Worm (Caenorhabditis elegans) whole organism, mixed stage, embryonic: ENCODE measurements around the gene sri-30.

Source experiments
- M03D4.4 ChIP-seq: sonication (generic microtip); optimal IDR thresholded peaks from 2 replicates; lab custom pipeline; 2017; ENCODE audit warnings: mild to moderate bottlenecking, missing genetic modification characterization, missing compliant biosample characterization
- bed-3 ChIP-seq: fragments of 200-800 bp; sonication (Bioruptor generic); optimal IDR thresholded peaks from 3 replicates; lab custom pipeline; 2018; ENCODE audit warnings: mild to moderate bottlenecking, missing genetic modification characterization, moderate library complexity, missing compliant biosample characterization
- blmp-1 ChIP-seq: fragments of 150-350 bp; optimal IDR thresholded peaks from 2 replicates; lab custom pipeline; 2014; ENCODE audit warnings: missing biosample characterization, missing genetic modification characterization
- ceh-43 ChIP-seq: fragments of 200-800 bp; sonication (Bioruptor generic); optimal IDR thresholded peaks from 2 replicates; lab custom pipeline; 2018; ENCODE audit warnings: mild to moderate bottlenecking, missing genetic modification characterization, moderate library complexity, missing compliant biosample characterization
- ceh-83 ChIP-seq: fragments of 200-800 bp; sonication (Bioruptor generic); optimal IDR thresholded peaks from 2 replicates; lab custom pipeline; 2018; ENCODE audit warnings: mild to moderate bottlenecking, missing genetic modification characterization, missing compliant biosample characterization
- ces-1 ChIP-seq: fragments of 150-350 bp; optimal IDR thresholded peaks from 2 replicates; lab custom pipeline; 2014; ENCODE audit warnings: missing biosample characterization, missing genetic modification reagents, missing genetic modification characterization
- cnd-1 ChIP-seq: fragments of 200-800 bp; sonication (Bioruptor generic); optimal IDR thresholded peaks from 2 replicates; lab custom pipeline; 2018; ENCODE audit warnings: mild to moderate bottlenecking, missing genetic modification characterization, missing compliant biosample characterization
- elt-1 ChIP-seq: sonication (generic microtip); optimal IDR thresholded peaks from 2 replicates; lab custom pipeline; 2017; ENCODE audit warnings: missing genetic modification characterization, mild to moderate bottlenecking, missing compliant biosample characterization, antibody characterized with exemption, moderate library complexity, borderline replicate concordance; ENCODE audit not compliant: insufficient read depth
- elt-3 ChIP-seq: fragments of 150-350 bp; optimal IDR thresholded peaks from 2 replicates; lab custom pipeline; 2014; ENCODE audit warnings: missing biosample characterization, missing genetic modification characterization
- flh-1 ChIP-seq: fragments of 200-800 bp; sonication (Bioruptor generic); optimal IDR thresholded peaks from 2 replicates; lab custom pipeline; 2018; ENCODE audit warnings: mild to moderate bottlenecking, missing genetic modification characterization, moderate library complexity, missing compliant biosample characterization
- ham-2 ChIP-seq: fragments of 200-800 bp; sonication (Bioruptor generic); optimal IDR thresholded peaks from 2 replicates; lab custom pipeline; 2018; ENCODE audit warnings: mild to moderate bottlenecking, missing genetic modification characterization, missing compliant biosample characterization
- hlh-1 ChIP-seq: fragments of 150-350 bp; optimal IDR thresholded peaks from 2 replicates; lab custom pipeline; 2014; ENCODE audit warnings: missing biosample characterization, missing genetic modification reagents, missing genetic modification characterization
- lin-13 ChIP-seq: fragments of 150-350 bp; optimal IDR thresholded peaks from 2 replicates; lab custom pipeline; 2014; ENCODE audit warnings: missing biosample characterization, missing genetic modification characterization
- lin-32 ChIP-seq: fragments of 200-800 bp; sonication (Bioruptor generic); optimal IDR thresholded peaks from 2 replicates; lab custom pipeline; 2018; ENCODE audit warnings: mild to moderate bottlenecking, missing genetic modification characterization, missing compliant biosample characterization
- lsy-2 ChIP-seq: fragments of 150-350 bp; optimal IDR thresholded peaks from 2 replicates; lab custom pipeline; 2014; ENCODE audit warnings: missing biosample characterization, missing genetic modification characterization
- mab-5 ChIP-seq: fragments of 150-350 bp; optimal IDR thresholded peaks from 2 replicates; lab custom pipeline; 2014; ENCODE audit warnings: missing biosample characterization, missing genetic modification characterization
- mep-1 ChIP-seq: fragments of 150-350 bp; optimal IDR thresholded peaks from 2 replicates; lab custom pipeline; 2017; ENCODE audit warnings: missing biosample characterization, missing genetic modification reagents, missing genetic modification characterization, inconsistent platforms
- mls-2 ChIP-seq: sonication (generic microtip); optimal IDR thresholded peaks from 2 replicates; lab custom pipeline; 2016; ENCODE audit warnings: mild to moderate bottlenecking, missing genetic modification characterization, moderate library complexity, missing compliant biosample characterization
- nhr-12 ChIP-seq: fragments of 150-350 bp; optimal IDR thresholded peaks from 2 replicates; lab custom pipeline; 2014; ENCODE audit warnings: missing biosample characterization, missing genetic modification characterization
- nhr-2 ChIP-seq: fragments of 150-350 bp; optimal IDR thresholded peaks from 2 replicates; lab custom pipeline; 2014; ENCODE audit warnings: missing biosample characterization, missing genetic modification characterization
- nhr-28 ChIP-seq: fragments of 150-350 bp; optimal IDR thresholded peaks from 2 replicates; lab custom pipeline; 2014; ENCODE audit warnings: missing biosample characterization, missing genetic modification characterization
- nhr-76 ChIP-seq: sonication (generic microtip); optimal IDR thresholded peaks from 2 replicates; lab custom pipeline; 2017; ENCODE audit warnings: missing biosample characterization, missing genetic modification characterization
- pha-4 ChIP-seq: fragments of 150-350 bp; optimal IDR thresholded peaks from 2 replicates; lab custom pipeline; 2018; ENCODE audit warnings: missing biosample characterization, missing genetic modification reagents, missing genetic modification characterization
- sem-2 ChIP-seq: fragments of 200-800 bp; sonication (Bioruptor generic); optimal IDR thresholded peaks from 2 replicates; lab custom pipeline; 2018; ENCODE audit warnings: mild to moderate bottlenecking, missing genetic modification characterization, missing compliant biosample characterization
- snpc-4 ChIP-seq: fragments of 150-350 bp; optimal IDR thresholded peaks from 2 replicates; lab custom pipeline; 2014; ENCODE audit warnings: missing biosample characterization, missing genetic modification characterization
- sptf-1 ChIP-seq: sonication (generic microtip); optimal IDR thresholded peaks from 2 replicates; lab custom pipeline; 2017; ENCODE audit warnings: mild to moderate bottlenecking, missing genetic modification characterization, moderate library complexity, missing compliant biosample characterization
- tbx-8 ChIP-seq: fragments of 200-800 bp; sonication (Bioruptor generic); optimal IDR thresholded peaks from 2 replicates; lab custom pipeline; 2018; ENCODE audit warnings: mild to moderate bottlenecking, missing genetic modification characterization, moderate library complexity, missing compliant biosample characterization
- unc-120 ChIP-seq: sonication (generic microtip); optimal IDR thresholded peaks from 2 replicates; lab custom pipeline; 2017; ENCODE audit warnings: missing genetic modification characterization, missing compliant biosample characterization; ENCODE audit not compliant: poor library complexity, severe bottlenecking
- unc-62 ChIP-seq: fragments of 150-350 bp; optimal IDR thresholded peaks from 2 replicates; lab custom pipeline; 2014; ENCODE audit warnings: missing biosample characterization, missing genetic modification reagents, missing genetic modification characterization
- zip-8 ChIP-seq: fragments of 150-350 bp; optimal IDR thresholded peaks from 2 replicates; lab custom pipeline; 2014; ENCODE audit warnings: missing biosample characterization, missing genetic modification characterization
- ztf-11 ChIP-seq: fragments of 150-350 bp; optimal IDR thresholded peaks from 2 replicates; lab custom pipeline; 2014; ENCODE audit warnings: missing biosample characterization, missing genetic modification characterization

Gene sri-30

ce11 chrII:3078496-3078895 lies 32.5 kb downstream of the sri-30 start, which contains the start of gene copb-1:
copb-1 (plus strand) TSS chrII:3078796.
- TF ChIP-seq nhr-12 (tag; lab: Kevin White, UChicago) = no peak
- no peak for TF ChIP-seq ztf-11
- no peak for TF ChIP-seq ceh-43
- TF ChIP-seq sem-2 = no peak
- no peak for TF ChIP-seq zip-8 (tag; lab: Kevin White, UChicago)

DNA sequence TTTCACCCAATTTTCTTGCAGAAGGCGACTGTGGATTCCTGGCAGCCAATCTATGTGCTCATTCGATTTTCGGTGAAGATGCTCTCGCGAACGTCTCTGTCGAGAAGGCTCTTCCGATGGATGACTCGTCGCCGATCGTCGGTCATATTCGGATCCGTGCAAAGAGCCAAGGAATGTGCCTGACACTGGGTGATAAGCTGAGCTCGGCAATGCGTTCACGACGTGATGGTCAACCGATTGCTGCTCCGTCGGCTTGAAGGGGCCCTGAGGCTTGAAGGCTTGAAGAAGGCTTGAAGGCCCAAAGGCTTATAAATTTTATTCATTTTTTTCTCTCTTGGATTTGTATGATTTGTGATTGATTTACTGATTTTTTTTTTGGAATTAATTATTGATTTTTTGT lies 41.2 kb downstream of the sri-30 start:
- no peak for TF ChIP-seq blmp-1
- no peak for TF ChIP-seq nhr-28 (tag; lab: Kevin White, UChicago)
- TF ChIP-seq mls-2 (tag; lab: Kevin White, UChicago) = no peak
- no peak for TF ChIP-seq cnd-1 (tag; lab: Kevin White, UChicago)
- no peak for TF ChIP-seq hlh-1 (tag; lab: Kevin White, UChicago)
- no peak for TF ChIP-seq bed-3
- no peak for TF ChIP-seq pha-4 (tag; lab: Kevin White, UChicago)
- TF ChIP-seq flh-1 (GFP tag; lab: Kevin White, UChicago) = no peak
- TF ChIP-seq, all 35 proteins: peak for 0

- no peak for TF ChIP-seq tbx-8 (GFP tag; lab: Kevin White, UChicago)
- no peak for TF ChIP-seq lin-32 (GFP tag; lab: Kevin White, UChicago)
- TF ChIP-seq elt-3 (tag; lab: Kevin White, UChicago) = no peak
- no peak for TF ChIP-seq ceh-43
- TF ChIP-seq nhr-2 = no peak
- TF ChIP-seq cnd-1 (tag; lab: Kevin White, UChicago) = no peak
- no peak for TF ChIP-seq mab-5 (tag; lab: Kevin White, UChicago)
Observed at ce11 chrII:3091268-3091667, 45.3 kb downstream of the sri-30 start, which contains the start of gene srg-21. srg-21 (minus strand) TSS chrII:3091368.

DNA sequence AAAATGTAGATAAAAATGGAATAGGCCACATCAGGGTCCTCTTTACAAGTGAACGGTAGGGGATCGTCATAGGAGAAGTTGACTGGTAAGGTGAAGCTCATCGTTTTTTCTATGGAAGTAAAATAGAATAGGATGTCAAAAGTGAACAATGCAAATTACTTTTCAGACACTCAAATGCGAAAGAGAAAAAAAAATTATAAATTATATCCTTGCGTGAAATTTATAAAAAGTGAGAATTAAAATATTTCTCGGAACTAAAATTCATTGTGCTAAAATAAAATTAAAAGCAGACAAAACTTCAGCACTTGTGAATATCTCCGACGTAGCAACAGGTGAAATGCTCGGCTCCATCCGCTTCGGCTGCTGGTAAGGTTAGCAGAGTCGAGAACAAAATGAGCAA lies 47.4 kb downstream of the sri-30 start, which contains the start of gene srg-22:
Gene srg-22, minus strand, starts transcription at position 101 of the 400 bp plus-strand sequence.
- TF ChIP-seq ceh-43 (no peak), snpc-4 (tag; lab: Kevin White, UChicago) (no peak), unc-120 (tag; lab: Kevin White, UChicago) (no peak), nhr-28 (tag; lab: Kevin White, UChicago) (no peak), zip-8 (tag; lab: Kevin White, UChicago) (no peak), M03D4.4 (tag; lab: Kevin White, UChicago) (no peak), ztf-11 (no peak), sptf-1 (tag; lab: Kevin White, UChicago) (no peak), sem-2 (no peak), lin-13 (tag; lab: Kevin White, UChicago) (no peak), tbx-8 (GFP tag; lab: Kevin White, UChicago) (no peak), ces-1 (GFP tag; lab: Kevin White, UChicago) (no peak), nhr-76 (tag; lab: Kevin White, UChicago) (no peak), hlh-1 (tag; lab: Kevin White, UChicago) (no peak), bed-3 (no peak), flh-1 (GFP tag; lab: Kevin White, UChicago) (no peak)

DNA sequence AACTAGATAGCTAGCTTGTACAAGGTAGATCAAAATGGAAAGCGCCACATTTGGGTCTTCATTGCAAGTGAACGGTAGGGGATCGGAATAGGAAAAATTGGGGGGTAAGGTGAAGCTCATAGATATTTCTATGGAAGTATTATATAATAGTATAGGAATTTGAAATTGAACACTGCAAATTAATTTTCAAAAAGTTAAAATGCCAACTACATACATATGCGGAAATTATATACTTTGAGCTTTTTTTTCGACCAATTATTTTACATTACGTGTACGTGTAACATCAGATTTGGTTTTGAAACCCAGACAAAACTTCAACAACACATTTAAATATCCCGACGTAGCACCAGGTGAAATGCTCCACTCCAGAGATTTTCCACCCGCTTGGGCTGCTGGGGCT lies 50.1 kb downstream of the sri-30 start, which contains the start of gene srg-23:
Gene srg-23, minus strand, starts transcription at position 101 of the 400 bp plus-strand sequence.
- TF ChIP-seq nhr-76 (tag; lab: Kevin White, UChicago) = no peak
- TF ChIP-seq lsy-2 (tag; lab: Kevin White, UChicago) = no peak
- no peak for TF ChIP-seq zip-8 (tag; lab: Kevin White, UChicago)
- TF ChIP-seq elt-3 (tag; lab: Kevin White, UChicago) = no peak
- TF ChIP-seq elt-1 (tag; lab: Kevin White, UChicago) = no peak
- TF ChIP-seq hlh-1 (tag; lab: Kevin White, UChicago) = no peak
- TF ChIP-seq, all 35 proteins: peak for 0

- TF ChIP-seq blmp-1 = no peak
- TF ChIP-seq mep-1 (tag; lab: Kevin White, UChicago) = no peak
- no peak for TF ChIP-seq lsy-2 (tag; lab: Kevin White, UChicago)
- no peak for TF ChIP-seq sem-2
- TF ChIP-seq elt-3 (tag; lab: Kevin White, UChicago) = no peak
- no peak for TF ChIP-seq tbx-8 (GFP tag; lab: Kevin White, UChicago)
- no peak for TF ChIP-seq sptf-1 (tag; lab: Kevin White, UChicago)
- no peak for TF ChIP-seq mls-2 (tag; lab: Kevin White, UChicago)
- TF ChIP-seq elt-1 (tag; lab: Kevin White, UChicago) = no peak
- no peak for TF ChIP-seq ham-2 (GFP tag; lab: Kevin White, UChicago)
- TF ChIP-seq hlh-1 (tag; lab: Kevin White, UChicago) = no peak
- no peak for TF ChIP-seq ceh-83
- TF ChIP-seq unc-62 (GFP tag; lab: Kevin White, UChicago) = no peak
- no peak for TF ChIP-seq ztf-11
- TF ChIP-seq lin-13 (tag; lab: Kevin White, UChicago) = no peak
- TF ChIP-seq nhr-2 = no peak
- no peak for TF ChIP-seq ceh-43
Observed at ce11 chrII:3096857-3097256, 50.9 kb downstream of the sri-30 start, which contains the start of gene Y25C1A.14. Y25C1A.14 (minus strand) TSS chrII:3096957.
